Worm (Caenorhabditis elegans) whole organism, early embryonic: ENCODE data around the gene C46F9.6.

ENCODE experiments used
- B0310.2 ChIP-seq: sonication (generic microtip); optimal IDR thresholded peaks from 2 replicates; lab custom pipeline; 2016; ENCODE audit warnings: mild to moderate bottlenecking, missing genetic modification characterization, missing compliant biosample characterization
- F13C5.2 ChIP-seq: sonication (generic microtip); optimal IDR thresholded peaks from 2 replicates; lab custom pipeline; 2017; ENCODE audit warnings: mild to moderate bottlenecking, missing genetic modification characterization, inconsistent platforms, missing compliant biosample characterization
- aly-1 ChIP-seq: sonication (generic microtip); optimal IDR thresholded peaks from 2 replicates; lab custom pipeline; 2016; ENCODE audit warnings: missing genetic modification characterization, missing compliant biosample characterization
- ama-1 ChIP-seq: fragments of 150-350 bp; optimal IDR thresholded peaks from 2 replicates; lab custom pipeline; 2014
- ceh-13 ChIP-seq: fragments of 200-800 bp; sonication (Bioruptor generic); optimal IDR thresholded peaks from 2 replicates; lab custom pipeline; 2018; ENCODE audit warnings: mild to moderate bottlenecking, missing genetic modification characterization, missing compliant biosample characterization
- ceh-36 ChIP-seq: sonication (generic microtip); optimal IDR thresholded peaks from 2 replicates; lab custom pipeline; 2016; ENCODE audit warnings: missing genetic modification characterization, inconsistent platforms, missing compliant biosample characterization
- ets-7 ChIP-seq: sonication (generic microtip); optimal IDR thresholded peaks from 2 replicates; lab custom pipeline; 2016; ENCODE audit warnings: missing genotype, missing genetic modification characterization, missing compliant biosample characterization
- flt-1 ChIP-seq: fragments of 200-800 bp; sonication (Bioruptor generic); IDR thresholded peaks from 2 replicates; pipeline ENCODE4 v1.3.6; 2022; ENCODE audit warnings: missing genetic modification characterization, missing compliant biosample characterization
- hmbx-1 ChIP-seq: sonication (generic microtip); optimal IDR thresholded peaks from 2 replicates; lab custom pipeline; 2016; ENCODE audit warnings: mild to moderate bottlenecking, missing genetic modification characterization, missing compliant biosample characterization
- hmg-4 ChIP-seq: fragments of 200-800 bp; sonication (Bioruptor generic); optimal IDR thresholded peaks from 2 replicates; lab custom pipeline; 2018; ENCODE audit warnings: mild to moderate bottlenecking, missing genetic modification characterization, missing compliant biosample characterization
- hnd-1 ChIP-seq: sonication (generic microtip); optimal IDR thresholded peaks from 2 replicates; lab custom pipeline; 2016; ENCODE audit warnings: missing genetic modification characterization, missing compliant biosample characterization
- pes-1 ChIP-seq: fragments of 200-800 bp; sonication (Bioruptor generic); IDR thresholded peaks from 2 replicates; pipeline ENCODE4 v1.3.6; 2022; ENCODE audit warnings: missing genetic modification reagents, missing genetic modification characterization, missing compliant biosample characterization
- scrt-1 ChIP-seq: fragments of 200-800 bp; sonication (Bioruptor generic); IDR thresholded peaks from 2 replicates; pipeline ENCODE4 v1.3.6; 2022; ENCODE audit warnings: missing genetic modification characterization, missing compliant biosample characterization
- sea-1 ChIP-seq: fragments of 200-800 bp; sonication (Bioruptor generic); conservative IDR thresholded peaks from 2 replicates; pipeline ENCODE4 v1.3.6; 2022; ENCODE audit warnings: missing genetic modification characterization, missing compliant biosample characterization
- tbx-11 ChIP-seq: fragments of 200-800 bp; sonication (Bioruptor generic); IDR thresholded peaks from 2 replicates; pipeline ENCODE4 v1.3.6; 2022; ENCODE audit warnings: missing genetic modification characterization, missing compliant biosample characterization
- tbx-37 ChIP-seq: fragments of 200-800 bp; sonication (Bioruptor generic); conservative IDR thresholded peaks from 2 replicates; pipeline ENCODE4 v1.3.6; 2022; ENCODE audit warnings: missing genetic modification reagents, missing genetic modification characterization, missing compliant biosample characterization
- tra-4 ChIP-seq: sonication (generic microtip); optimal IDR thresholded peaks from 2 replicates; lab custom pipeline; 2017; ENCODE audit warnings: missing genetic modification characterization, missing compliant biosample characterization

Gene C46F9.6

DNA sequence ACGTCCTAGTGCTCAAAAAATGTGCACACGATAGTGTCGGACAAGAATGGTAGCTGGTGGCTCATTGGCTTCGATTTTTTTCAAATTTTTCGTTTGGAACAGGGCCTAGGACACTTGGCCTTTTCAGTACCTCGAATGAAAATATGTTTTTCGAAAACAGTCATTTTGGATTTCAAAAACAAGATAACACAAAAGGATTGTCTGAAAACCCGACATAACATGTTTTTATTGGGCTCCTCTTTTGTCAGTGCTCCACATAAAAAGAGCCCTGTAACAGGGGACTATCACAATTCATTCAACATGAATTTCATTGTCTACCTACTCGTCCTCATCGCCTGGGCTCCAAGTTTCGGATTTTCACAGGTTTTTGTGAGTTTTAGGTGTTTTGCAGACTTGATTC lies 33.8 kb upstream of the C46F9.6 start, which contains the start of gene C16C4.17:
Gene C16C4.17, plus strand, starts transcription at position 301 of the 400 bp plus-strand sequence.
- no peak for TF ChIP-seq hnd-1 (tag; lab: Kevin White, UChicago)
- no peak for TF ChIP-seq B0310.2 (tag; lab: Kevin White, UChicago)
- TF ChIP-seq sea-1 (GFP tag; lab: Robert Waterston, UW): no peak
- TF ChIP-seq ama-1 (lab: Kevin White, UChicago): no peak
- TF ChIP-seq tbx-37: no peak
- TF ChIP-seq scrt-1 (GFP tag; lab: Robert Waterston, UW): no peak
- TF ChIP-seq tbx-11 (GFP tag; lab: Robert Waterston, UW): no peak
- no peak for TF ChIP-seq aly-1 (tag; lab: Kevin White, UChicago)
- TF ChIP-seq hmbx-1 (tag; lab: Kevin White, UChicago): no peak
- TF ChIP-seq ets-7: no peak
- TF ChIP-seq hmg-4: no peak
- no peak for TF ChIP-seq ceh-36 (tag; lab: Kevin White, UChicago)
- no peak for TF ChIP-seq pes-1 (GFP tag; lab: Robert Waterston, UW)
- TF ChIP-seq F13C5.2 (tag; lab: Kevin White, UChicago): no peak
- TF ChIP-seq ceh-13 (GFP tag; lab: Kevin White, UChicago): no peak
- no peak for TF ChIP-seq tra-4 (tag; lab: Kevin White, UChicago)
- no peak for TF ChIP-seq flt-1 (GFP tag; lab: Robert Waterston, UW)

DNA sequence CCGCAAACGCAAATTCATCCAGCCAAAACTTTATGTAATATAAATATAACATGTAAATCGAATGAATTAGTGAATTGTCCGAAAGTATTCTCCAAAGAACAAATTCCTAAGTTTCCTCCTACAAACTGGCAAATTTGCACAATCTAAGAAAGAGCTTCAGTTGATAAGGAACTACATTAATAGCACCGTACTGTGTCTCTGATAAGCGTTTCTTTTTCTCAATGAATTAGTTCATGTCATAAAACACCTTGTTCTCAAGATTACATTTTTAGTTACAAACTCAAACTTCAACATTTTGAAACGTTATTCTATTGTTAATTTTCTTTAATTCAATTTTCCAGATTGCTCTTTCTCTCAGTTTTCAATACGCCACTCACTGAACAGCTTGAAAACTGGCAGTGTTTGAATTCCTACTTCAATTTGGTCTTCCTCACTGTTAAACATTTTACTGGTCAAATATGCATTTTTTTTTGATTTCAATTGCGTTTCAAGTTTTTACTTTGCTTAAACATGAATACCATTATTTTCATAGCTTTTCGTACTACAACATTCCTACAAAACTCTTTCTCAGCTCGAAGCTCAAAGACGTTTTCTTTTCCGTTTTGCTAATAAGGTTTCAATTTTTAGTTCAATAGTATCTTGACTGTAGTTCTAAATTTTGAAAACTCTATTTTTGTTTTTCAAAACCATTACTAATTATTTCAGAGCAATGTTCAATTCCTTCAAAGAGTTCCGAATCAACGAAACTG lies 32.2 kb upstream of the C46F9.6 start, which contains the start of gene math-15:
Gene math-15, plus strand, starts transcription at position 699 of the 749 bp plus-strand sequence.
- TF ChIP-seq F13C5.2 (tag; lab: Kevin White, UChicago): no peak
- TF ChIP-seq ama-1 (lab: Kevin White, UChicago): no peak
- TF ChIP-seq hnd-1 (tag; lab: Kevin White, UChicago): no peak
- no peak for TF ChIP-seq sea-1 (GFP tag; lab: Robert Waterston, UW)
- no peak for TF ChIP-seq aly-1 (tag; lab: Kevin White, UChicago)

DNA sequence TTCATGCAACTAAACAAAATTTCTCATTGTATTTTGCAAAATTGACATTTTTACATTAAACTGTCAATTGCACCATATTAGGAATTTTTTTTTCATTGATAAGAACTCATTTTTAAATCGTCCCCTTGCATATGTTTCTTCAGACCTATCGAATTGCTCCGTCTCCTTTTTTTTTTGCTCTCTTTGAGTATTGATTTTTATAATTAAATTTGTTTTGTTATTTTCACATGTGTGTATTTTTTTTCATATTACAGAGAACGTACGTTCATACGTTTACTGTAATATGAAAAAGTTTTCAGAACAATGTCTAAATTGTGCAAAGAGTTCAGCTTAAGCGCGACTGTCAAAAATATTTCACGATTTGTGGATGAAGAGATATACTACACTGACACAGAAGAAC lies 28.9 kb upstream of the C46F9.6 start, which contains the start of gene math-14:
Gene math-14, plus strand, starts transcription at position 301 of the 400 bp plus-strand sequence.
- TF ChIP-seq hmbx-1 (tag; lab: Kevin White, UChicago) (no peak), sea-1 (GFP tag; lab: Robert Waterston, UW) (no peak), scrt-1 (GFP tag; lab: Robert Waterston, UW) (no peak), B0310.2 (tag; lab: Kevin White, UChicago) (no peak), flt-1 (GFP tag; lab: Robert Waterston, UW) (no peak), ama-1 (lab: Kevin White, UChicago) (no peak), tra-4 (tag; lab: Kevin White, UChicago) (no peak), tbx-11 (GFP tag; lab: Robert Waterston, UW) (no peak), ceh-13 (GFP tag; lab: Kevin White, UChicago) (no peak), ets-7 (no peak)

DNA sequence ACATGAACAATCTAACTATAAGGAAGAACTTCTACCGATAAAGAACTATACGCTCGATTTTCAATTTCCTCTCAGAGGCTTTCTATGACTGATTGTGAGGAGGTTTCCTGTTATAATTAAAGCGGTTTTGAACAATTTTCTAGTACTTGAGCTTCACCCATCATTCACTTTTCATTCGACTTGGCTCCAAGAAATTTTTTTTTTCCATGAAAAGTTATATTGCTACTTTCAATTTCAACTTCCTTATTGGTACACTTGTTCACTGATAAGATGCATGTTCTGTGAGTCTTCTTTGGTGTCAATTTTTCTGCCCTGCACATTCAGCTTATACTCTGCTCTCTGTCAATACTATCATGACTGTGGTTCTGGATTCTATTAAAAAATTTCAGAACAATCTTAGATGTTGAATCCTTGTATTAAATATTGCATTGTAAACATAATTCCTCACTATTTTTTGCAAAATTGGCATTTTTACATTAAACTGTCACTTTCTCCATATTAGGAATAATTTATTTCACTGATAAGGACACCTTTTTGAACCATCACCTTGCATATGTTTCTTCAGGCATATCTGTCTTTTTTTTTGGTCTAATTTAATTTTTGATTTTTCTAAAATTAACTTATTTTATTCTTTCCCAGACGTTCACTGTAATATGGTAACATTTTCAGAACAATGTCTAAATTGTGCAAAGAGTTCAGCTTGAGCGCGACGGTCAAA lies 27.0 kb upstream of the C46F9.6 start, which contains the start of gene math-10:
Gene math-10, plus strand, starts transcription at position 668 of the 718 bp plus-strand sequence.
- no peak for TF ChIP-seq hmg-4
- TF ChIP-seq ceh-13 (GFP tag; lab: Kevin White, UChicago): no peak
- TF ChIP-seq ama-1 (lab: Kevin White, UChicago): no peak

DNA sequence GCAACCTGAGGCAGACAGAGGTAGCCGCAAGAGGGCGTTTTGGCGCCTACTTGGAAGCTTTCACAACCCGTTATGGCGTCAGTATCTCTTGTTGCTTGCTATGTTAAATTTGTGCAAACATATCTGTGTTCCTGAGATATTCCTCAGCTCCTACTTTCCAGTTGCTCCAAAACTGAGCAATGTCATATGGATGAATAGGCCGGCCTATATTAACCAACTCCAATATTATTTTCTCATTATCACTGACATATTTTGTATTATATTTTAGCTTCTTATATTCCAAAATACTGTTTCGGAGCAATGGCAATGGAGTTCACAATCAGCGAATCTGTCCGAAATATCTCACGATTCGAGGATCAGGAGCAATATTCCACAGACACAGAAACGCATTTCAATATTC lies 22.4 kb upstream of the C46F9.6 start, which contains the start of gene math-13:
Gene math-13, plus strand, starts transcription at position 301 of the 400 bp plus-strand sequence.
- no peak for TF ChIP-seq pes-1 (GFP tag; lab: Robert Waterston, UW)
- no peak for TF ChIP-seq hmg-4
- no peak for TF ChIP-seq scrt-1 (GFP tag; lab: Robert Waterston, UW)

DNA sequence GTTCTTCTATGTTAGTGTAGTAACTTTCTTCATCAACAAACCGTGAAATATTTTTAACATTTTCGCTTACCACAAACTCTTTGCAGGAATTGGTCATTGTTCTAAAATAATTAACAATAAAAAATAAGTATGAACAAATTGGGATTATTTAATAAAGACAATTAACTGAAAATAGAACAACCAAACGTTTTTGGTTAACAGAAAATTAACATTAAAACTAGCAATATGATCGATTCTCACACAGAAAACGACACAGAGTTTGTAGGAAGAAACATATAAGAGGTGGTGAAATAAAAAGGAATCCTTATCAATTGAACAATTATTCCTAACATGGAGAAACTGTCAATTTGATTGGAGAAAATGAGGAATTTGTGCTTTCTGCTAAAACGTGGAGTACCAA lies 19.4 kb upstream of the C46F9.6 start, which contains the start of gene math-16:
Gene math-16, minus strand, starts transcription at position 101 of the 400 bp plus-strand sequence.
- TF ChIP-seq hmbx-1 (tag; lab: Kevin White, UChicago): no peak
- no peak for TF ChIP-seq ceh-36 (tag; lab: Kevin White, UChicago)
- no peak for TF ChIP-seq ama-1 (lab: Kevin White, UChicago)
- TF ChIP-seq ceh-13 (GFP tag; lab: Kevin White, UChicago): no peak
- no peak for TF ChIP-seq ets-7
- no peak for TF ChIP-seq scrt-1 (GFP tag; lab: Robert Waterston, UW)
- no peak for TF ChIP-seq tbx-37
- TF ChIP-seq sea-1 (GFP tag; lab: Robert Waterston, UW): no peak

DNA sequence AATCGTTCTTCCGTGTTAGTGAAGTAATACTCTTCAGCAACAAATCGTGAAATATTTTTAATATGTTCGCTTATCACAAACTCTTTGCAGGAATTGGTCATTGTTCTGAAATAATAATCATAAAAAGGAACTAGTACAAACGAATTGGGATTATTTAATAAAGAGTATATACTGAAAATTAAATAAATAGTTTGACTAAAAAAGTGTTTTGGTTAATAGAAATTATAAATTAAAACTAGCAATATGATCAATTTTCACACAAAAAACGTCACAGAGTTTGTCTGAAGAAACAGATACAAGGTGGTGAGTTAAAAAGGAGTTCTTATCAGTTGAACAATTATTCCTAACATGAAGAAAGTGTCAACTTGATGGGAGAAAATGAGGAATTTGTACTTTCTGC lies 15.3 kb upstream of the C46F9.6 start, which contains the start of gene math-5:
Gene math-5, minus strand, starts transcription at position 101 of the 400 bp plus-strand sequence.
- no peak for TF ChIP-seq ceh-36 (tag; lab: Kevin White, UChicago)

DNA sequence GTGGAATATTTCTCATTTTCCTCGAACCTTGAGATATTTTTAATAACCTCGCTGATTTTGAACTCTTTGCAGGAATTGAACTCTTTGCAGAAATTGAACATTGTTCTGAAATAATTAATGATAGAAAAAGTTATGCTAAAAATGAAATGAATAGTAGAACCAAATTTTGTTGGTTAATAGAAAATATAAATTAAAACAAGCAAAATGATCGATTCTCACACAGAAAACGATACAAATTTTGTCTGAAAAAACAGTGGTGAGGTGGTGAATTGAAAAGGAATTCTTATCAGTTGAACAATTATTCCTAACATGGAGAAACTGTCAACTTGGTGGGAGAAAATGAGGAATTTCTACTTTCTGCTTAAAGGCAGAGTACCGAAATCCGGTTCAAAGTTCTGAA lies 13.4 kb upstream of the C46F9.6 start, which contains the start of gene math-6:
Gene math-6, minus strand, starts transcription at position 101 of the 400 bp plus-strand sequence.
- TF ChIP-seq tbx-37: no peak
